Worm (Caenorhabditis elegans) whole organism, L1 larva: ENCODE results near the gene hlh-28.

ENCODE experiments used
- C04F5.9 ChIP-seq: sonication (generic microtip); optimal IDR thresholded peaks from 2 replicates; lab custom pipeline; 2016; ENCODE audit warnings: missing genetic modification characterization, missing compliant biosample characterization
- aha-1 ChIP-seq: fragments of 150-350 bp; optimal IDR thresholded peaks from 2 replicates; lab custom pipeline; 2014; ENCODE audit warnings: missing biosample characterization, missing genetic modification characterization
- aly-2 ChIP-seq: fragments of 150-350 bp; optimal IDR thresholded peaks from 2 replicates; lab custom pipeline; 2014; ENCODE audit warnings: missing biosample characterization, missing genetic modification characterization
- ceh-82 ChIP-seq, 3 experiments: fragments of 150-350 bp in 1 of 3; sonication (generic microtip) in 2 of 3; optimal IDR thresholded peaks; 2 replicates each; lab custom pipeline; 2014 to 2017; ENCODE audit warnings: missing biosample characterization in 3 of 3, missing genetic modification characterization in 3 of 3
- ceh-88 ChIP-seq: fragments of 200-800 bp; sonication (Bioruptor generic); IDR thresholded peaks from 2 replicates; pipeline ENCODE4 v1.3.6; 2022; ENCODE audit warnings: missing genetic modification characterization, missing compliant biosample characterization
- ceh-90 ChIP-seq: sonication (generic microtip); optimal IDR thresholded peaks from 2 replicates; lab custom pipeline; 2016; ENCODE audit warnings: missing genetic modification characterization, missing compliant biosample characterization
- efl-1 ChIP-seq, 4 experiments: fragments of 150-350 bp; optimal IDR thresholded peaks in 3 of 4; peaks in 1 of 4; 1 replicate in 1 of 4; 2 replicates in 3 of 4; lab custom pipeline; 2014; ENCODE audit warnings: missing biosample characterization in 2 of 4, missing genetic modification characterization in 2 of 4, missing genetic modification reagents in 2 of 4
- egl-13 ChIP-seq: sonication (generic microtip); optimal IDR thresholded peaks from 2 replicates; lab custom pipeline; 2016; ENCODE audit warnings: missing genotype, missing genetic modification reagents, missing genetic modification characterization, missing compliant biosample characterization
- egl-27 ChIP-seq, 2 experiments: fragments of 150-350 bp in 1 of 2; sonication (generic microtip); optimal IDR thresholded peaks; 3 replicates each; lab custom pipeline; 2017 to 2018; ENCODE audit warnings: missing biosample characterization in 2 of 2, missing genetic modification characterization in 2 of 2, missing genetic modification reagents in 2 of 2
- elt-2 ChIP-seq: sonication (generic microtip); optimal IDR thresholded peaks from 2 replicates; lab custom pipeline; 2016; ENCODE audit warnings: missing genetic modification characterization, mild to moderate bottlenecking, inconsistent platforms, missing compliant biosample characterization, missing genetic modification reagents
- elt-3 ChIP-seq, 6 experiments: fragments of 150-350 bp in 1 of 6; sonication (generic microtip); optimal IDR thresholded peaks; 2 replicates each; lab custom pipeline; 2017 to 2018; ENCODE audit warnings: missing biosample characterization in 6 of 6, missing genetic modification characterization in 6 of 6, inconsistent platforms in 1 of 6
- ets-5 ChIP-seq: fragments of 200-800 bp; sonication (Bioruptor generic); IDR thresholded peaks from 2 replicates; pipeline ENCODE4 v1.3.6; 2022; ENCODE audit warnings: missing genetic modification characterization, missing compliant biosample characterization
- fkh-10 ChIP-seq: sonication (generic microtip); optimal IDR thresholded peaks from 2 replicates; lab custom pipeline; 2017; ENCODE audit warnings: missing biosample characterization, missing genetic modification reagents, missing genetic modification characterization
- fkh-4 ChIP-seq: sonication (generic microtip); optimal IDR thresholded peaks from 2 replicates; lab custom pipeline; 2016; ENCODE audit warnings: missing compliant biosample characterization, missing genetic modification characterization, borderline replicate concordance
- fkh-8 ChIP-seq: sonication (generic microtip); optimal IDR thresholded peaks from 2 replicates; lab custom pipeline; 2016; ENCODE audit warnings: mild to moderate bottlenecking, missing genetic modification characterization, missing compliant biosample characterization
- fos-1 ChIP-seq: fragments of 150-350 bp; optimal IDR thresholded peaks from 2 replicates; lab custom pipeline; 2014; ENCODE audit warnings: missing biosample characterization, missing genetic modification characterization
- isw-1 ChIP-seq: fragments of 200-800 bp; sonication (Bioruptor generic); IDR thresholded peaks from 2 replicates; pipeline ENCODE4 v1.3.6; 2022; ENCODE audit warnings: missing genetic modification characterization, missing compliant biosample characterization
- jun-1 ChIP-seq: fragments of 150-350 bp; optimal IDR thresholded peaks from 2 replicates; lab custom pipeline; 2014; ENCODE audit warnings: missing biosample characterization, missing genetic modification reagents, missing genetic modification characterization
- lin-14 ChIP-seq: fragments of 200-800 bp; sonication (Bioruptor generic); optimal IDR thresholded peaks from 2 replicates; lab custom pipeline; 2018; ENCODE audit warnings: mild to moderate bottlenecking, missing genetic modification characterization, moderate library complexity, missing compliant biosample characterization
- lin-15B ChIP-seq: fragments of 150-350 bp; sonication (generic microtip); optimal IDR thresholded peaks from 3 replicates; lab custom pipeline; 2014; ENCODE audit warnings: missing biosample characterization, missing genetic modification characterization
- lin-39 ChIP-seq: fragments of 150-350 bp; optimal IDR thresholded peaks from 2 replicates; lab custom pipeline; 2014; ENCODE audit warnings: missing biosample characterization, missing genetic modification reagents, missing genetic modification characterization
- lsy-2 ChIP-seq, 2 experiments: fragments of 150-350 bp; optimal IDR thresholded peaks; 2 replicates each; lab custom pipeline; 2014; ENCODE audit warnings: missing biosample characterization in 2 of 2, missing genetic modification characterization in 2 of 2
- mdl-1 ChIP-seq, 2 experiments: fragments of 150-350 bp; optimal IDR thresholded peaks; 2 replicates each; lab custom pipeline; 2014 to 2017; ENCODE audit warnings: missing biosample characterization in 2 of 2, missing genetic modification characterization in 2 of 2, inconsistent platforms in 1 of 2
- mep-1 ChIP-seq: fragments of 150-350 bp; optimal IDR thresholded peaks from 2 replicates; lab custom pipeline; 2014; ENCODE audit warnings: missing biosample characterization, missing genetic modification characterization
- nhr-11 ChIP-seq: fragments of 150-350 bp; optimal IDR thresholded peaks from 2 replicates; lab custom pipeline; 2014; ENCODE audit warnings: missing biosample characterization, missing genetic modification characterization
- nhr-19 ChIP-seq: fragments of 200-800 bp; sonication (Bioruptor generic); conservative IDR thresholded peaks from 2 replicates; pipeline ENCODE4 v1.3.6; 2022; ENCODE audit warnings: missing genetic modification characterization, missing compliant biosample characterization
- nhr-237 ChIP-seq: fragments of 150-350 bp; optimal IDR thresholded peaks from 2 replicates; lab custom pipeline; 2014; ENCODE audit warnings: missing biosample characterization, missing genetic modification characterization
- nhr-28 ChIP-seq: fragments of 150-350 bp; optimal IDR thresholded peaks from 2 replicates; lab custom pipeline; 2014; ENCODE audit warnings: missing biosample characterization, missing genetic modification characterization
- nhr-71 ChIP-seq: sonication (generic microtip); optimal IDR thresholded peaks from 2 replicates; lab custom pipeline; 2016; ENCODE audit warnings: mild to moderate bottlenecking, missing genetic modification characterization, moderate library complexity, missing compliant biosample characterization
- nhr-76 ChIP-seq: sonication (generic microtip); optimal IDR thresholded peaks from 2 replicates; lab custom pipeline; 2017; ENCODE audit warnings: missing biosample characterization, missing genetic modification characterization
- nhr-77 ChIP-seq: fragments of 150-350 bp; optimal IDR thresholded peaks from 2 replicates; lab custom pipeline; 2014; ENCODE audit warnings: missing biosample characterization, missing genetic modification characterization
- nhr-84 ChIP-seq: sonication (generic microtip); optimal IDR thresholded peaks from 2 replicates; lab custom pipeline; 2017; ENCODE audit warnings: missing biosample characterization, missing genetic modification characterization
- pax-3 ChIP-seq: fragments of 200-800 bp; sonication (Bioruptor generic); optimal IDR thresholded peaks from 2 replicates; lab custom pipeline; 2018; ENCODE audit warnings: mild to moderate bottlenecking, missing genetic modification characterization, moderate library complexity, missing compliant biosample characterization
- pqm-1 ChIP-seq: sonication (generic microtip); optimal IDR thresholded peaks from 3 replicates; lab custom pipeline; 2017; ENCODE audit warnings: missing biosample characterization, missing genetic modification characterization
- rnt-1 ChIP-seq: sonication (generic microtip); optimal IDR thresholded peaks from 2 replicates; lab custom pipeline; 2016; ENCODE audit warnings: mild to moderate bottlenecking, missing genetic modification characterization, moderate library complexity, missing compliant biosample characterization
- skn-1 ChIP-seq: fragments of 150-350 bp; optimal IDR thresholded peaks from 2 replicates; lab custom pipeline; 2014; ENCODE audit warnings: missing biosample characterization, missing genetic modification characterization
- snu-23 ChIP-seq: sonication (generic microtip); optimal IDR thresholded peaks from 2 replicates; lab custom pipeline; 2016; ENCODE audit warnings: missing genetic modification characterization, missing compliant biosample characterization
- sox-4 ChIP-seq: sonication (generic microtip); optimal IDR thresholded peaks from 2 replicates; lab custom pipeline; 2016; ENCODE audit warnings: missing genetic modification characterization, missing compliant biosample characterization
- sptf-1 ChIP-seq: fragments of 150-350 bp; optimal IDR thresholded peaks from 2 replicates; lab custom pipeline; 2014; ENCODE audit warnings: missing biosample characterization, missing genetic modification characterization
- sup-37 ChIP-seq: fragments of 200-800 bp; sonication (Bioruptor generic); optimal IDR thresholded peaks from 2 replicates; lab custom pipeline; 2018; ENCODE audit warnings: mild to moderate bottlenecking, missing genetic modification characterization, missing compliant biosample characterization
- tbx-2 ChIP-seq: sonication (generic microtip); optimal IDR thresholded peaks from 2 replicates; lab custom pipeline; 2016; ENCODE audit warnings: missing genetic modification characterization, missing compliant biosample characterization
- unc-130 ChIP-seq: fragments of 150-350 bp; optimal IDR thresholded peaks from 2 replicates; lab custom pipeline; 2017; ENCODE audit warnings: missing biosample characterization, missing genetic modification characterization, inconsistent platforms
- unc-30 ChIP-seq: sonication (generic microtip); optimal IDR thresholded peaks from 2 replicates; lab custom pipeline; 2017; ENCODE audit warnings: missing biosample characterization, missing genetic modification characterization
- unc-62 ChIP-seq: fragments of 150-350 bp; optimal IDR thresholded peaks from 2 replicates; lab custom pipeline; 2014; ENCODE audit warnings: missing biosample characterization, missing genetic modification reagents, missing genetic modification characterization
- unc-86 ChIP-seq: sonication (generic microtip); optimal IDR thresholded peaks from 2 replicates; lab custom pipeline; 2016; ENCODE audit warnings: missing genetic modification characterization, missing compliant biosample characterization
- vab-15 ChIP-seq: sonication (generic microtip); optimal IDR thresholded peaks from 2 replicates; lab custom pipeline; 2017; ENCODE audit warnings: missing genotype, mild to moderate bottlenecking, missing genetic modification characterization, missing compliant biosample characterization
- zag-1 ChIP-seq: fragments of 150-350 bp; optimal IDR thresholded peaks from 2 replicates; lab custom pipeline; 2014; ENCODE audit warnings: missing biosample characterization, missing genetic modification characterization
- ztf-11 ChIP-seq, 2 experiments: sonication (generic microtip); optimal IDR thresholded peaks; 2 replicates each; lab custom pipeline; 2016 to 2017; ENCODE audit warnings: missing genetic modification characterization in 2 of 2, missing biosample characterization in 1 of 2, missing compliant biosample characterization in 1 of 2

hlh-28 gene

DNA sequence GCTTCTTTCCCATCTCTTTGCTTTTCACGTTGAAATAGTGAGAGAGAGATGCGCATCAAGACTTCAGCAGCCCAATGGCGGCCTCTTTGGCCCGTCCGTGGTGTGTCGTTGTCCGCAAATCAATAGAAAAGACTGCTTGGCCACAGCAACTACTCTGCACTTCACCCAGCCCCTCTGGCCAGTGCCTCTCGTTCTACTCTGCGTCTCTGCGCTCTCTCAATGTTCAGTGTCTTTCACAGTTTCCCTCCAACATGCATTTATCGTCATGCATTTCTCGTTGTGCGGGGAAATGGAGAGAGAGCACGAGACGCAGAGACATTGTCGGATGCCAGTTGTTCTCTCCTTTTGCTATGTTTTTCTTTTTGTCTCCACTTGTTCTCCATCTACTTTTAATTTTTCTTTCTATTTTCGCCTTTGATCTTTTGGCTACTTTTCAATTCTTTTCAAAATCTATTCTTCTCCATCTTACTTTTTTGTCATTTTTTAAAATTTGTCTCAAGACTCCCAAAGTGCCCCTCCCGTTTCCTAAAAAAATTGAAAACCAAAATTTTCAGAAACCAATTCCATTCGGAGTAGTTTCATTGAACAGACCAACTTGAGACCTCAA lies 37.2 kb upstream of the hlh-28 start, which contains the start of gene nhr-1 (continued):
- peak; percentile 25 for TF ChIP-seq nhr-237 (tag; lab: Kevin White, UChicago)
- peak; percentile 88 for TF ChIP-seq rnt-1
- no peak for TF ChIP-seq unc-30
- TF ChIP-seq sptf-1 (tag; lab: Kevin White, UChicago) = no peak
- TF ChIP-seq isw-1 (GFP tag; lab: Robert Waterston, UW) = peak; percentile 38
- no peak for TF ChIP-seq vab-15 (tag; lab: Kevin White, UChicago)
- TF ChIP-seq jun-1 = no peak
- no peak for TF ChIP-seq C04F5.9
- TF ChIP-seq lsy-2 (tag; optimal IDR thresholded peaks at IDR 0.05; lab: Kevin White, UChicago) = peak; percentile 74 to 88
- TF ChIP-seq egl-27 (tag; optimal IDR thresholded peaks at IDR 0.05; lab: Kevin White, UChicago) = peak; percentile 66 to 68
- peak; percentile 41 to 92 for TF ChIP-seq mdl-1 (tag; optimal IDR thresholded peaks at IDR 0.05; lab: Kevin White, UChicago)
- TF ChIP-seq efl-1 (optimal IDR thresholded peaks at IDR 0.05; lab: Kevin White, UChicago) = peak; percentile 61 to 77
- TF ChIP-seq efl-1 (GFP tag; optimal IDR thresholded peaks at IDR 0.05 in 1 of 2; lab: Kevin White, UChicago) = no peak
- TF ChIP-seq nhr-84 (tag; lab: Kevin White, UChicago) = no peak
- no peak for TF ChIP-seq ceh-88 (GFP tag; lab: Robert Waterston, UW)
- TF ChIP-seq aha-1 (tag; lab: Kevin White, UChicago) = no peak
- TF ChIP-seq nhr-76 (tag; lab: Kevin White, UChicago) = no peak
- TF ChIP-seq unc-62 (GFP tag; lab: Kevin White, UChicago) = no peak
- peak; percentile 89 for TF ChIP-seq tbx-2 (tag; lab: Kevin White, UChicago)
- TF ChIP-seq unc-130 = peak; percentile 70
- peak; percentile 58 for TF ChIP-seq nhr-11 (tag; lab: Kevin White, UChicago)
- TF ChIP-seq nhr-28 (tag; lab: Kevin White, UChicago) = no peak
- peak; percentile 73 for TF ChIP-seq egl-13
- no peak for TF ChIP-seq ets-5 (GFP tag; lab: Robert Waterston, UW)
- peak; percentile 87 for TF ChIP-seq unc-86
- TF ChIP-seq aly-2 (tag; lab: Kevin White, UChicago) = peak; percentile 43
- peak; percentile 20 for TF ChIP-seq elt-2 (tag; lab: Kevin White, UChicago)
- TF ChIP-seq sup-37 (GFP tag; lab: Kevin White, UChicago) = peak; percentile 24
- TF ChIP-seq pqm-1 = no peak
- peak; percentile 46 for TF ChIP-seq zag-1 (tag; lab: Kevin White, UChicago)
- peak; percentile 86 for TF ChIP-seq mep-1 (tag; lab: Kevin White, UChicago)
- TF ChIP-seq elt-3 (tag; optimal IDR thresholded peaks at IDR 0.05; lab: Kevin White, UChicago) = peak in 2 of 6 experiments; percentile 52 to 61
- no peak for TF ChIP-seq ceh-90
- peak; percentile 87 for TF ChIP-seq fos-1 (tag; lab: Kevin White, UChicago)

DNA sequence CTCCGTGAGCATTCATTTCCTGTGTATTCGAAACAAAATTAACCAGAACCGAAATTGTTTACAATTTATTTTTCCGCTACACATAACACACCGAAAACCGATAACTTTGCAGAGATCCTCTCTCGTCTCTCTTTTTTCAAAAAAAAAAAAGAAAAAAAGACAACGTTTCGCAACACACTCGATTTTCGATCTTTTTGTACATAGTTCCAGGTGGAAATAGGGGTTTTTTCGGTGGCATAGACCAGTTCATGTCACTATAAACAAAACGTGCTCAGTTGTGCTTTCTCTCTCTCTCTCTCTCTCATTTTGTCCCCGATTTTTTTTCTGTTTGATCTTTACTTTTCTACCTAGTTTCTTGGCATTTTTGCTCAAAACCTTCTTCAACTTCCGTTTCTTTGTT lies 36.4 kb upstream of the hlh-28 start:
- TF ChIP-seq nhr-77 (tag; lab: Kevin White, UChicago) (peak; percentile 5), sox-4 (tag; lab: Kevin White, UChicago) (no peak), lin-14 (GFP tag; lab: Kevin White, UChicago) (peak; percentile 27), nhr-71 (tag; lab: Kevin White, UChicago) (no peak), elt-2 (tag; lab: Kevin White, UChicago) (no peak), egl-13 (no peak), snu-23 (GFP tag; lab: Kevin White, UChicago) (no peak), vab-15 (tag; lab: Kevin White, UChicago) (no peak), ceh-82 (tag; optimal IDR thresholded peaks at IDR 0.05; lab: Kevin White, UChicago) (peak in 1 of 3 experiments; percentile 18), pax-3 (tag; lab: Kevin White, UChicago) (no peak), lin-39 (tag; lab: Kevin White, UChicago) (no peak), tbx-2 (tag; lab: Kevin White, UChicago) (no peak), pqm-1 (no peak), lin-15B (tag; lab: Kevin White, UChicago) (no peak), fkh-4 (tag; lab: Kevin White, UChicago) (no peak), efl-1 (optimal IDR thresholded peaks at IDR 0.05; lab: Kevin White, UChicago) (no peak), efl-1 (GFP tag; optimal IDR thresholded peaks at IDR 0.05 in 1 of 2; lab: Kevin White, UChicago) (peak in 1 of 2 experiments; percentile 3), nhr-11 (tag; lab: Kevin White, UChicago) (no peak), fkh-8 (tag; lab: Kevin White, UChicago) (peak; percentile 1), ztf-11 (tag; optimal IDR thresholded peaks at IDR 0.05; lab: Kevin White, UChicago) (no peak), skn-1 (tag; lab: Kevin White, UChicago) (peak; percentile 13), fkh-10 (no peak), nhr-19 (no peak)
